Fruit fly (Drosophila melanogaster) whole organism, pupa: ENCODE data around the gene CG2113.

Experiments
- CG10348 ChIP-seq: fragments of 200-800 bp; sonication (Bioruptor generic); IDR thresholded peaks from 2 replicates; pipeline ENCODE4 v1.3.6; 2022; ENCODE audit warnings: missing biosample characterization, missing genetic modification characterization
- EcR ChIP-seq: fragments of 200-800 bp; sonication (Bioruptor generic); optimal IDR thresholded peaks from 3 replicates; lab custom pipeline; 2019; ENCODE audit warnings: missing biosample characterization, missing genetic modification characterization, mild to moderate bottlenecking, moderate library complexity, missing genetic modification reagents

DNA sequence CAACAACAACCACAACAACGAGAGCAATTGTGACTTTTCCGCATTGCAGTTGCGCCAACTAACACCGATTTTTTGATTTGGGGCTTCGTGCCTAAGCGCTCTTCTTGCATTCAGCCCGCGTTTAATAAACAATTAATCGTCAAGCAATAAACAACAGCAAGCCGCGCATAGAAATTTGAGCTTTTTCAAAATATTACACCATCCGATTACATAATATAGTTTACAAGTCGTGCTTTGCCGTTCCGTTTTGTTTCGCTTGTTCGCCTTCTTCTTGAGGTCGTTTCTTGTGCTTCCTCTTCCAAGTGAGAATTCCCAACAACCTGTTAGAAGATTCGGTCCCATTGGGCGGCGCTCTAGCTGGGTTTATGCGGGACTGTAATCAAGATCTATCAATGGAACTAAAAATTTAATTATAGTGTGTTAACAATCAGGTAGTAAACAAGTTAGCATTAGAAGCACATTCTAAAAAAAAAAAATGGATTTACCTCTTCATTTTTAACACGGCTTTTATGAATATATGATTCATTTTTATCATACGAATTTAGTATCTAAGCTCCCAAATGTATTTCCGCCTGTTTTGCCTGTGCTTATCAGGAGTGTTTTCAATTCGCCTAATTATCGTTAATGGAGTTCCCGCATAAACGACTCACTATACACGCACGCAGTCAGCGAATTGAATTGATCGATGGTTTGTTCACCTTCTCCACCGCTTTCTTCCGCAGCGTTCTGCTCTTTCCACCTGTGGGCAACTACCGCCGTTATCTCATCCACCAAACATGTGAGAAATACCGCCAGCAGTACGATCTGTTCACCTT is 41.0 kb downstream of the CG2113 start:
- no peak for TF ChIP-seq EcR (GFP tag; lab: Kevin White, UChicago)
- no peak for TF ChIP-seq CG10348 (GFP tag; lab: Robert Waterston, UW)
